Worm (Caenorhabditis elegans): ENCODE results near the gene nhr-145.
A peak's percentile ranks its signal among the peaks of the same experiment; 100 is the strongest.

Gene nhr-145

ce11 chrV:19087426-19087825 lies at the start of gene nhr-145:
TSS of gene nhr-145 (plus strand) at chrV:19087723.
- TF ChIP-seq F13H6.1 (tag; optimal IDR thresholded peaks at IDR 0.05): no peak
- TF ChIP-seq nhr-23 (tag; optimal IDR thresholded peaks at IDR 0.05): no peak
- TF ChIP-seq mab-5 (tag; optimal IDR thresholded peaks at IDR 0.05): no peak
- TF ChIP-seq sem-4 (tag; optimal IDR thresholded peaks at IDR 0.05): no peak
- TF ChIP-seq snpc-4 (tag; optimal IDR thresholded peaks at IDR 0.05): no peak
- no peak for TF ChIP-seq egl-27 (tag; optimal IDR thresholded peaks at IDR 0.05)
- TF ChIP-seq zag-1 (tag; optimal IDR thresholded peaks at IDR 0.05): no peak
- TF ChIP-seq elt-3 (tag; optimal IDR thresholded peaks at IDR 0.05): no peak
- no peak for TF ChIP-seq R02D3.7 (tag; optimal IDR thresholded peaks at IDR 0.05)
- TF ChIP-seq nhr-237 (tag; optimal IDR thresholded peaks at IDR 0.05): no peak
- no peak for TF ChIP-seq lin-11 (tag; optimal IDR thresholded peaks at IDR 0.05)
- TF ChIP-seq blmp-1 (tag; optimal IDR thresholded peaks at IDR 0.05; ENCODE audit: insufficient read depth): no peak
- TF ChIP-seq skn-1 (tag; optimal IDR thresholded peaks at IDR 0.05): no peak
- no peak for TF ChIP-seq lin-13 (GFP tag; optimal IDR thresholded peaks at IDR 0.05)
- TF ChIP-seq ZK546.5 (tag; optimal IDR thresholded peaks at IDR 0.05): no peak
- no peak for TF ChIP-seq ztf-1 (GFP tag; conservative IDR thresholded peaks at IDR 0.05)
- no peak for TF ChIP-seq nhr-77 (tag; optimal IDR thresholded peaks at IDR 0.05)

ce11 chrV:19042256-19042655 lies 45.3 kb upstream of the nhr-145 start, which contains the start of gene asp-16:
TSS of gene asp-16 (minus strand) at chrV:19042605.
- TF ChIP-seq nhr-12 (tag; optimal IDR thresholded peaks at IDR 0.05): no peak
- TF ChIP-seq mdl-1 (tag; optimal IDR thresholded peaks at IDR 0.05): no peak

ce11 chrV:19044753-19045152 lies 42.8 kb upstream of the nhr-145 start, which contains the start of gene asp-15:
TSS of gene asp-15 (minus strand) at chrV:19044853.
- TF ChIP-seq sma-9 (GFP tag; optimal IDR thresholded peaks at IDR 0.05): no peak
- no peak for TF ChIP-seq sma-9 (tag; optimal IDR thresholded peaks at IDR 0.05)

ce11 chrV:19047442-19047841 lies 40.1 kb upstream of the nhr-145 start:
- no peak for TF ChIP-seq Y55F3AM.14 (GFP tag; optimal IDR thresholded peaks at IDR 0.05)
- TF ChIP-seq nhr-77 (tag; optimal IDR thresholded peaks at IDR 0.05): no peak
- TF ChIP-seq zag-1 (tag; optimal IDR thresholded peaks at IDR 0.05): no peak
- TF ChIP-seq nhr-25 (tag; optimal IDR thresholded peaks at IDR 0.05): no peak
- no peak for TF ChIP-seq sma-9 (GFP tag; optimal IDR thresholded peaks at IDR 0.05)
- no peak for TF ChIP-seq sma-9 (tag; optimal IDR thresholded peaks at IDR 0.05)
- no peak for TF ChIP-seq crh-2 (tag; optimal IDR thresholded peaks at IDR 0.05)
- no peak for TF ChIP-seq unc-55 (GFP tag; optimal IDR thresholded peaks at IDR 0.05)
- TF ChIP-seq unc-39 (tag; optimal IDR thresholded peaks at IDR 0.05): no peak
- no peak for TF ChIP-seq ceh-16 (tag; optimal IDR thresholded peaks at IDR 0.05)
- TF ChIP-seq elt-1 (tag; optimal IDR thresholded peaks at IDR 0.05): no peak
- no peak for TF ChIP-seq fos-1 (tag; optimal IDR thresholded peaks at IDR 0.05)
- TF ChIP-seq mdl-1 (tag; optimal IDR thresholded peaks at IDR 0.05): no peak
- no peak for TF ChIP-seq nhr-12 (tag; optimal IDR thresholded peaks at IDR 0.05)
- TF ChIP-seq nhr-237 (tag; optimal IDR thresholded peaks at IDR 0.05): no peak
- no peak for TF ChIP-seq mbf-1 (tag; optimal IDR thresholded peaks at IDR 0.05)
- no peak for TF ChIP-seq ztf-1 (GFP tag; conservative IDR thresholded peaks at IDR 0.05)
- TF ChIP-seq C34F6.9 (tag; optimal IDR thresholded peaks at IDR 0.05): no peak
- TF ChIP-seq nhr-6 (tag; optimal IDR thresholded peaks at IDR 0.05): no peak
- TF ChIP-seq F13H6.1 (tag; optimal IDR thresholded peaks at IDR 0.05): no peak

ce11 chrV:19049140-19050092 lies 38.1 kb upstream of the nhr-145 start:
- TF ChIP-seq lin-13 (GFP tag; optimal IDR thresholded peaks at IDR 0.05) (no peak), R02D3.7 (tag; optimal IDR thresholded peaks at IDR 0.05) (no peak), nhr-129 (tag; optimal IDR thresholded peaks at IDR 0.05) (peak; percentile 25), unc-55 (GFP tag; optimal IDR thresholded peaks at IDR 0.05) (no peak), ama-1 (optimal IDR thresholded peaks at IDR 0.05) (peak; percentile 4), gmeb-1 (tag; optimal IDR thresholded peaks at IDR 0.05) (peak; percentile 48), crh-2 (tag; optimal IDR thresholded peaks at IDR 0.05) (peak; percentile 16), skn-1 (tag; optimal IDR thresholded peaks at IDR 0.05) (no peak), unc-39 (tag; optimal IDR thresholded peaks at IDR 0.05) (no peak), mbf-1 (tag; optimal IDR thresholded peaks at IDR 0.05) (no peak)

Data from whole organism, L2 larva.